Worm (Caenorhabditis elegans) whole organism, mixed stage, embryonic: ENCODE data around the gene lite-1.

ENCODE experiments used
- ces-1 ChIP-seq: fragments of 150-350 bp; optimal IDR thresholded peaks from 2 replicates; lab custom pipeline; 2014; ENCODE audit warnings: missing biosample characterization, missing genetic modification reagents, missing genetic modification characterization
- unc-62 ChIP-seq: fragments of 150-350 bp; optimal IDR thresholded peaks from 2 replicates; lab custom pipeline; 2014; ENCODE audit warnings: missing biosample characterization, missing genetic modification reagents, missing genetic modification characterization

DNA sequence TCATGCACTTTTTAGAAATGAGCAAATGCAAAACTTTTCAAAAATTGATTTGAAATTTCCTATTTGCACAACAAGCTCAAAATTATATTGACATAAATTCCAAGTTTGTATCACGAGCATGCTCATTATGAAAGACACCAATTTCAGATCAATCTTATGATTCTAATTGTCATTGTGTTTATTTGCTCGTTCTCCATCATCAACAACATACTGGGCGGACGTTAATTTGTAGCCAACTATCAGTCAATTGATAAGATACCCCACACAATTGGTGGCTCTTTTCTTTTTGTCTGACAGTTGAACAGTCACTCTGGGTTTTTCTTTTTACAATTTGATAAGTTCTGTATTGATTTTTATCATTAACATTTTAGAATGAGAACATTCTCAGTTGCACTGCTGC is 41.1 kb upstream of the lite-1 start, which contains the start of gene lro-1:
- TF ChIP-seq ces-1 (GFP tag; lab: Kevin White, UChicago) (no peak), unc-62 (GFP tag; lab: Kevin White, UChicago) (no peak)
